Worm (Caenorhabditis elegans) whole organism, mixed stage, embryonic: ENCODE data around the gene grl-25.
"Not testable (repeated sequence)": the region's sequence is repeated elsewhere in the genome, so short reads cannot be mapped to it uniquely, and the experiment has no call there.

Experiments
- M03D4.4 ChIP-seq: sonication (generic microtip); optimal IDR thresholded peaks from 2 replicates; lab custom pipeline; 2017; ENCODE audit warnings: mild to moderate bottlenecking, missing genetic modification characterization, missing compliant biosample characterization
- bed-3 ChIP-seq: fragments of 200-800 bp; sonication (Bioruptor generic); optimal IDR thresholded peaks from 3 replicates; lab custom pipeline; 2018; ENCODE audit warnings: mild to moderate bottlenecking, missing genetic modification characterization, moderate library complexity, missing compliant biosample characterization
- blmp-1 ChIP-seq: fragments of 150-350 bp; optimal IDR thresholded peaks from 2 replicates; lab custom pipeline; 2014; ENCODE audit warnings: missing biosample characterization, missing genetic modification characterization
- ceh-39 ChIP-seq: fragments of 150-350 bp; optimal IDR thresholded peaks from 2 replicates; lab custom pipeline; 2014; ENCODE audit warnings: missing biosample characterization, missing genetic modification characterization
- ceh-43 ChIP-seq: fragments of 200-800 bp; sonication (Bioruptor generic); optimal IDR thresholded peaks from 2 replicates; lab custom pipeline; 2018; ENCODE audit warnings: mild to moderate bottlenecking, missing genetic modification characterization, moderate library complexity, missing compliant biosample characterization
- ces-1 ChIP-seq: fragments of 150-350 bp; optimal IDR thresholded peaks from 2 replicates; lab custom pipeline; 2014; ENCODE audit warnings: missing biosample characterization, missing genetic modification reagents, missing genetic modification characterization
- cnd-1 ChIP-seq: fragments of 200-800 bp; sonication (Bioruptor generic); optimal IDR thresholded peaks from 2 replicates; lab custom pipeline; 2018; ENCODE audit warnings: mild to moderate bottlenecking, missing genetic modification characterization, missing compliant biosample characterization
- drap-1 ChIP-seq: fragments of 200-800 bp; sonication (Bioruptor generic); optimal IDR thresholded peaks from 3 replicates; lab custom pipeline; 2018; ENCODE audit warnings: mild to moderate bottlenecking, missing genetic modification characterization, missing compliant biosample characterization
- elt-1 ChIP-seq: sonication (generic microtip); optimal IDR thresholded peaks from 2 replicates; lab custom pipeline; 2017; ENCODE audit warnings: missing genetic modification characterization, mild to moderate bottlenecking, missing compliant biosample characterization, antibody characterized with exemption, moderate library complexity, borderline replicate concordance; ENCODE audit not compliant: insufficient read depth
- elt-3 ChIP-seq: fragments of 150-350 bp; optimal IDR thresholded peaks from 2 replicates; lab custom pipeline; 2014; ENCODE audit warnings: missing biosample characterization, missing genetic modification characterization
- flh-1 ChIP-seq: fragments of 200-800 bp; sonication (Bioruptor generic); optimal IDR thresholded peaks from 2 replicates; lab custom pipeline; 2018; ENCODE audit warnings: mild to moderate bottlenecking, missing genetic modification characterization, moderate library complexity, missing compliant biosample characterization
- ham-2 ChIP-seq: fragments of 200-800 bp; sonication (Bioruptor generic); optimal IDR thresholded peaks from 2 replicates; lab custom pipeline; 2018; ENCODE audit warnings: mild to moderate bottlenecking, missing genetic modification characterization, missing compliant biosample characterization
- hlh-1 ChIP-seq: fragments of 150-350 bp; optimal IDR thresholded peaks from 2 replicates; lab custom pipeline; 2014; ENCODE audit warnings: missing biosample characterization, missing genetic modification reagents, missing genetic modification characterization
- lin-13 ChIP-seq: fragments of 150-350 bp; optimal IDR thresholded peaks from 2 replicates; lab custom pipeline; 2014; ENCODE audit warnings: missing biosample characterization, missing genetic modification characterization
- mab-5 ChIP-seq: fragments of 150-350 bp; optimal IDR thresholded peaks from 2 replicates; lab custom pipeline; 2014; ENCODE audit warnings: missing biosample characterization, missing genetic modification characterization
- mep-1 ChIP-seq: fragments of 150-350 bp; optimal IDR thresholded peaks from 2 replicates; lab custom pipeline; 2017; ENCODE audit warnings: missing biosample characterization, missing genetic modification reagents, missing genetic modification characterization, inconsistent platforms
- nhr-12 ChIP-seq: fragments of 150-350 bp; optimal IDR thresholded peaks from 2 replicates; lab custom pipeline; 2014; ENCODE audit warnings: missing biosample characterization, missing genetic modification characterization
- nhr-237 ChIP-seq: fragments of 150-350 bp; optimal IDR thresholded peaks from 2 replicates; lab custom pipeline; 2014; ENCODE audit warnings: missing biosample characterization, missing genetic modification characterization
- nhr-76 ChIP-seq: sonication (generic microtip); optimal IDR thresholded peaks from 2 replicates; lab custom pipeline; 2017; ENCODE audit warnings: missing biosample characterization, missing genetic modification characterization
- sem-2 ChIP-seq: fragments of 200-800 bp; sonication (Bioruptor generic); optimal IDR thresholded peaks from 2 replicates; lab custom pipeline; 2018; ENCODE audit warnings: mild to moderate bottlenecking, missing genetic modification characterization, missing compliant biosample characterization
- snpc-4 ChIP-seq: fragments of 150-350 bp; optimal IDR thresholded peaks from 2 replicates; lab custom pipeline; 2014; ENCODE audit warnings: missing biosample characterization, missing genetic modification characterization
- sptf-1 ChIP-seq: sonication (generic microtip); optimal IDR thresholded peaks from 2 replicates; lab custom pipeline; 2017; ENCODE audit warnings: mild to moderate bottlenecking, missing genetic modification characterization, moderate library complexity, missing compliant biosample characterization
- tbx-8 ChIP-seq: fragments of 200-800 bp; sonication (Bioruptor generic); optimal IDR thresholded peaks from 2 replicates; lab custom pipeline; 2018; ENCODE audit warnings: mild to moderate bottlenecking, missing genetic modification characterization, moderate library complexity, missing compliant biosample characterization
- unc-120 ChIP-seq: sonication (generic microtip); optimal IDR thresholded peaks from 2 replicates; lab custom pipeline; 2017; ENCODE audit warnings: missing genetic modification characterization, missing compliant biosample characterization; ENCODE audit not compliant: poor library complexity, severe bottlenecking
- unc-39 ChIP-seq: fragments of 150-350 bp; optimal IDR thresholded peaks from 2 replicates; lab custom pipeline; 2014; ENCODE audit warnings: missing biosample characterization, missing genetic modification characterization
- unc-62 ChIP-seq: fragments of 150-350 bp; optimal IDR thresholded peaks from 2 replicates; lab custom pipeline; 2014; ENCODE audit warnings: missing biosample characterization, missing genetic modification reagents, missing genetic modification characterization
- zip-8 ChIP-seq: fragments of 150-350 bp; optimal IDR thresholded peaks from 2 replicates; lab custom pipeline; 2014; ENCODE audit warnings: missing biosample characterization, missing genetic modification characterization

The grl-25 gene

DNA sequence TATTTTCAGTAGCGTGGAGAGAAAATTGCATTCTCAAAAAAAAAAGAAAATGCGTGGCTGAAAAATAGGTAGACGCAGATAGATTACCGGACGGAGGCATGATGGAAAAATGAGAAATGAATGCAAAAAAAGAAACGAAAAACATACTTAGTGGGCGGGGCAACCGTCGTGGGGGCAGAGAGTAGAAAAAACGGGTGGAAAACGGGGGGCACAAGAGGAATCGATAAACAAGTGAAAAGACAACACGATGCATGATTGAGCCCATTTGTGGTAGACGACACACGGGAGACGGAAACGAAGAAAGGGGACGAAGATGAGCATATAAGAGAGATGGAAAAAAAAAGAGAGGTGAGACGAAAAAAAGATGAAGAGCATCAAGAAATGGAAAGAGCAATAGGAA lies 26.5 kb downstream of the grl-25 start:
- TF ChIP-seq ceh-39 (tag; lab: Kevin White, UChicago) (no peak), nhr-12 (tag; lab: Kevin White, UChicago) (no peak), ces-1 (GFP tag; lab: Kevin White, UChicago) (no peak), nhr-237 (tag; lab: Kevin White, UChicago) (no peak), lin-13 (no peak), M03D4.4 (no peak), ham-2 (no peak), hlh-1 (tag; lab: Kevin White, UChicago) (no peak), elt-1 (tag; lab: Kevin White, UChicago) (no peak), unc-62 (GFP tag; lab: Kevin White, UChicago) (no peak), nhr-76 (tag; lab: Kevin White, UChicago) (no peak), unc-120 (tag; lab: Kevin White, UChicago) (no peak), ceh-43 (GFP tag; lab: Kevin White, UChicago) (no peak), zip-8 (no peak), snpc-4 (tag; lab: Kevin White, UChicago) (no peak), sptf-1 (no peak), cnd-1 (no peak), mep-1 (no peak), blmp-1 (tag; lab: Kevin White, UChicago) (no peak), drap-1 (GFP tag; lab: Kevin White, UChicago) (no peak)

- TF ChIP-seq unc-120 (tag; lab: Kevin White, UChicago); tbx-8; zip-8: not testable (repeated sequence)
- TF ChIP-seq, all 35 proteins: peak for 0; not testable (repeated sequence) for 35
Measured at ce11 chrIII:8989752-8990151, 27.7 kb downstream of the grl-25 start, which contains the start of gene R08D7.7. TSS of gene R08D7.7 (plus strand) at chrIII:8990052.

- TF ChIP-seq ces-1 (GFP tag; lab: Kevin White, UChicago) (no peak), elt-3 (tag; lab: Kevin White, UChicago) (no peak), ceh-39 (tag; lab: Kevin White, UChicago) (no peak), nhr-76 (tag; lab: Kevin White, UChicago) (no peak), flh-1 (no peak), elt-1 (tag; lab: Kevin White, UChicago) (no peak), lin-13 (no peak), snpc-4 (tag; lab: Kevin White, UChicago) (no peak), ham-2 (no peak), ceh-43 (GFP tag; lab: Kevin White, UChicago) (no peak), mep-1 (no peak)
Measured at ce11 chrIII:8996686-8997085, 34.6 kb downstream of the grl-25 start, which contains the start of gene skat-1. TSS of gene skat-1 (minus strand) at chrIII:8996786.

- TF ChIP-seq elt-1 (tag; lab: Kevin White, UChicago) (no peak), ham-2 (no peak), mab-5 (tag; lab: Kevin White, UChicago) (no peak), mep-1 (no peak), ces-1 (GFP tag; lab: Kevin White, UChicago) (no peak)
Measured at ce11 chrIII:8997821-8998220, 35.7 kb downstream of the grl-25 start.

ce11 chrIII:8998884-8999283 lies 36.8 kb downstream of the grl-25 start:
- TF ChIP-seq sem-2 (GFP tag; lab: Kevin White, UChicago), result no peak
- TF ChIP-seq elt-1 (tag; lab: Kevin White, UChicago), result no peak
- TF ChIP-seq flh-1, result no peak
- TF ChIP-seq lin-13, result no peak
- TF ChIP-seq ces-1 (GFP tag; lab: Kevin White, UChicago), result no peak
- TF ChIP-seq bed-3 (GFP tag; lab: Kevin White, UChicago), result no peak

DNA sequence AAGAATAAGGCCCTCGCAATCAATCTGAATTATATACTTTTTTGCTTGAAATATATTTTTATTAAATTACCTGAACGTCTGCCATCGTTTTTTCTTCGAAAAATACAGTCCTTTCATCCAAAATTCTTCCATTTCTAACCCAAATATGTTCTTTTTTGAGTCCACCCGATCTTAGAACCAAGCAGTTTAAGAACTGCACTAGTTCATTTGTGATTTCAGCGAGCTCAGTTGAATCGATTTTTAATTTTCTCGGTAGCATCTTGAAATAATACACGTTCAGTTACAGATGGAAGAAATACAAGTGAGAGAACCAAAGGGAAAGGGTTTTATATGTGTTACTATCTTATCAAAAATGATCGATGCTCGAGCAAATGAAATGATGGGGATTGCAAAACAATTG lies 37.4 kb downstream of the grl-25 start, which contains the start of gene F59B2.3:
F59B2.3 (minus strand) TSS at position 259 of the 400 bp plus-strand sequence.
- no peak for TF ChIP-seq nhr-76 (tag; lab: Kevin White, UChicago)
- no peak for TF ChIP-seq elt-1 (tag; lab: Kevin White, UChicago)
- TF ChIP-seq unc-62 (GFP tag; lab: Kevin White, UChicago), result no peak
- no peak for TF ChIP-seq unc-39
- no peak for TF ChIP-seq sem-2 (GFP tag; lab: Kevin White, UChicago)
